Worm (Caenorhabditis elegans): ENCODE data around the gene prx-6.

ce11 chrV:4720884-4721464, 1.1 kb upstream of the prx-6 start:
- no peak for TF ChIP-seq dmd-4 (tag; optimal IDR thresholded peaks at IDR 0.05)
- TF ChIP-seq skn-1 (tag; optimal IDR thresholded peaks at IDR 0.05) = no peak
- no peak for TF ChIP-seq sma-3 (GFP tag; optimal IDR thresholded peaks at IDR 0.05)
- TF ChIP-seq ceh-82 (tag; optimal IDR thresholded peaks at IDR 0.05) = no peak
- TF ChIP-seq nhr-237 (tag; optimal IDR thresholded peaks at IDR 0.05) = no peak
- no peak for TF ChIP-seq ama-1 (optimal IDR thresholded peaks at IDR 0.05)
- TF ChIP-seq ZK546.5 (tag; optimal IDR thresholded peaks at IDR 0.05) = no peak
- no peak for TF ChIP-seq ztf-11 (tag; optimal IDR thresholded peaks at IDR 0.05)
- TF ChIP-seq lin-11 (tag; optimal IDR thresholded peaks at IDR 0.05) = no peak
- TF ChIP-seq F13H6.1 (tag; optimal IDR thresholded peaks at IDR 0.05) = no peak
- peak; percentile 12 for TF ChIP-seq gmeb-1 (tag; optimal IDR thresholded peaks at IDR 0.05)
